Worm (Caenorhabditis elegans) whole organism, young adult: Measurements from ENCODE around the gene ZK550.2.

Experiments used
- attf-5 ChIP-seq: fragments of 200-800 bp; sonication (Bioruptor generic); optimal IDR thresholded peaks from 2 replicates; lab custom pipeline; 2018; ENCODE audit warnings: mild to moderate bottlenecking, missing genetic modification characterization, missing compliant biosample characterization
- hlh-12 ChIP-seq: sonication (generic microtip); optimal IDR thresholded peaks from 2 replicates; lab custom pipeline; 2016; ENCODE audit warnings: missing genetic modification characterization, missing compliant biosample characterization
- let-526 ChIP-seq: fragments of 200-800 bp; sonication (Bioruptor generic); IDR thresholded peaks from 2 replicates; pipeline ENCODE4 v1.3.6; 2022; ENCODE audit warnings: missing genetic modification reagents, missing genetic modification characterization, missing compliant biosample characterization
- let-607 ChIP-seq, 2 experiments: fragments of 200-800 bp in 1 of 2; sonication (Bioruptor generic) in 1 of 2; sonication (generic microtip) in 1 of 2; optimal IDR thresholded peaks; 2 replicates each; lab custom pipeline; 2016 to 2018; ENCODE audit warnings: mild to moderate bottlenecking in 2 of 2, missing compliant biosample characterization in 2 of 2, missing genetic modification characterization in 2 of 2, moderate library complexity in 2 of 2, missing genotype in 1 of 2
- nhr-179 ChIP-seq: sonication (generic microtip); optimal IDR thresholded peaks from 2 replicates; lab custom pipeline; 2016; ENCODE audit warnings: mild to moderate bottlenecking, missing genetic modification characterization, missing compliant biosample characterization
- sdz-38 ChIP-seq: sonication (generic microtip); optimal IDR thresholded peaks from 2 replicates; lab custom pipeline; 2016; ENCODE audit warnings: missing genotype, missing genetic modification characterization, missing compliant biosample characterization
- unc-130 ChIP-seq: sonication (generic microtip); optimal IDR thresholded peaks from 2 replicates; lab custom pipeline; 2016; ENCODE audit warnings: missing genetic modification reagents, missing genetic modification characterization, missing compliant biosample characterization
- unc-62 ChIP-seq: fragments of 150-350 bp; optimal IDR thresholded peaks from 2 replicates; lab custom pipeline; 2014; ENCODE audit warnings: missing biosample characterization, missing genetic modification reagents, missing genetic modification characterization
- xnd-1 ChIP-seq: sonication (generic microtip); optimal IDR thresholded peaks from 2 replicates; lab custom pipeline; 2016; ENCODE audit warnings: missing genotype, missing genetic modification reagents, missing genetic modification characterization, missing compliant biosample characterization
- ztf-18 ChIP-seq: sonication (generic microtip); optimal IDR thresholded peaks from 2 replicates; lab custom pipeline; 2016; ENCODE audit warnings: missing genotype, mild to moderate bottlenecking, missing genetic modification characterization, missing compliant biosample characterization

DNA sequence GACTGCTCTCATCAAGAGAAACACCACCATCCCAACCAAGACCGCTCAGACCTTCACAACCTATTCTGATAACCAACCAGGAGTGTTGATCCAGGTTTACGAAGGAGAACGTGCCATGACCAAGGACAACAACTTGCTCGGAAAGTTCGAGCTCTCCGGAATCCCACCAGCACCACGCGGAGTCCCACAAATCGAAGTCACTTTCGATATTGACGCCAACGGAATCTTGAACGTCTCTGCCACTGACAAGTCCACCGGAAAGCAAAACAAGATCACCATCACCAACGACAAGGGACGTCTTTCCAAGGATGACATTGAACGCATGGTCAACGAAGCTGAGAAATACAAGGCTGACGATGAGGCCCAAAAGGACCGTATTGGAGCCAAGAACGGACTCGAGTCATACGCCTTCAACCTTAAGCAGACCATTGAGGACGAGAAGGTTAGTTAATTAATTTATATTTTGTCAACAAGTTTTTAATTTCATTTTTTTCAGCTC is 35.1 kb downstream of the ZK550.2 start:
- TF ChIP-seq ztf-18 (no peak), unc-62 (GFP tag; lab: Kevin White, UChicago) (no peak), let-607 (tag; optimal IDR thresholded peaks at IDR 0.05; lab: Kevin White, UChicago) (no peak), hlh-12 (tag; lab: Kevin White, UChicago) (no peak), xnd-1 (no peak), let-526 (GFP tag; lab: Robert Waterston, UW) (no peak), sdz-38 (no peak), unc-130 (no peak), attf-5 (GFP tag; lab: Kevin White, UChicago) (no peak), nhr-179 (tag; lab: Kevin White, UChicago) (no peak)
